Worm (Caenorhabditis elegans): ENCODE measurements around the gene kel-1.
"Not testable (repeated sequence)": the region's sequence is repeated elsewhere in the genome, so short reads cannot be mapped to it uniquely, and the experiment has no call there.

DNA sequence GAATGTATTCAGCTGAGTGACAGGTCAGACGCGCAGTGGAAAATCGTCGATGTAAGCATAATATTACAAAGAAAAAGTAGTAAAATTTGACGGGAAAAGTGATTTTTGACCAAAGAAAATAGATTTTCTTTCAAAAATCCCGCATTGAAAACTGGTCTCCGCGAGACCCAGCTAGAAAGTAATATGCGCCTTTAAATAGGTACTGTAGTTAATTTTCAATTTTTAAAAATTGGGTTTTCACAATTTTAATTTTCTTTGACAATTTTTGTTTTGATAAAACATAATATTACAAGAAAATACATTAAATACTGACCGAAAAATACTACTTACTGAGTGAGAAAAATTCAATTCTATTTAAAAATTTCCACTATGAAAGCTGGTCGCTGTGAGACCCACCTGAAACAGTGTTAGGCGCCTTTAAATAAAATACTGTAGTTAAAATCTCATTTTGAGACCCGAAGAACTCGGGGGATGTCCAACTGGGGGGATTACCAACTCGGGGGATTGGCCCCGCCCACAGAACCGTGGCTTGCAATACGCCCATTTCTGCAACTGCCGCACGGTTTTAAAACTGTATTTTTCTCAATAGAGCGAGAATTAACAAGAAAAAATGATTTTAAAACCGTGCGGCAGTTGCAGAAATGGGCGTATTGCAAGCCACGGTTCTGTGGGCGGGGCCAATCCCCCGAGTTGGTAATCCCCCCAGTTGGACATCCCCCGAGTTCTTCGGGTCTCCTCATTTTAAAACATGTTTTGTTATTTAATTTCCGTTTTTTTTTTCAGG, 6.6 kb downstream of the kel-1 start, which contains the start of gene tars-1:
- not testable (repeated sequence) for TF ChIP-seq daf-19 (GFP tag; conservative IDR thresholded peaks at IDR 0.05); F26F4.8 (GFP tag; conservative IDR thresholded peaks at IDR 0.05); ces-1 (GFP tag; optimal IDR thresholded peaks at IDR 0.05); nhr-28 (tag; optimal IDR thresholded peaks at IDR 0.05); Y48G9A.11 (GFP tag; IDR thresholded peaks at IDR 0.05); nhr-77 (tag; optimal IDR thresholded peaks at IDR 0.05); fkh-10 (GFP tag; optimal IDR thresholded peaks at IDR 0.05); F37D6.2 (tag; optimal IDR thresholded peaks at IDR 0.05); egl-27 (tag; optimal IDR thresholded peaks at IDR 0.05); set-16 (GFP tag; IDR thresholded peaks at IDR 0.05)
- 0 out of 2 replicates have a peak, but pooled peaks have one; percentile 22 for TF ChIP-seq nhr-42 (GFP tag; IDR thresholded peaks at IDR 0.05)
